Fruit fly (Drosophila melanogaster) whole organism, embryonic: ENCODE results near the gene smash.

ENCODE experiments used
- C15 ChIP-seq: fragments of 200-800 bp; sonication (Bioruptor generic); IDR thresholded peaks from 3 replicates; pipeline ENCODE4 v1.3.6; 2022; ENCODE audit warnings: missing biosample characterization, missing genetic modification characterization
- CG1024 ChIP-seq: fragments of 200-800 bp; sonication (Bioruptor generic); IDR thresholded peaks from 2 replicates; pipeline ENCODE4 v1.3.6; 2022; ENCODE audit warnings: missing biosample characterization, missing genetic modification characterization
- CG10959 ChIP-seq: fragments of 200-800 bp; sonication (Bioruptor generic); IDR thresholded peaks from 2 replicates; pipeline ENCODE4 v1.3.6; 2022; ENCODE audit warnings: missing biosample characterization, missing genetic modification characterization
- CG10979 ChIP-seq: fragments of 200-800 bp; sonication (Bioruptor generic); optimal IDR thresholded peaks from 2 replicates; lab custom pipeline; 2018; ENCODE audit warnings: missing biosample characterization, mild to moderate bottlenecking, missing genetic modification characterization, moderate library complexity
- CG11504 ChIP-seq: fragments of 200-800 bp; sonication (Bioruptor generic); optimal IDR thresholded peaks from 3 replicates; lab custom pipeline; 2019; ENCODE audit warnings: missing biosample characterization, mild to moderate bottlenecking, missing genetic modification characterization, moderate library complexity
- CG13296 ChIP-seq: fragments of 200-800 bp; sonication (Bioruptor generic); optimal IDR thresholded peaks from 3 replicates; lab custom pipeline; 2018; ENCODE audit warnings: missing biosample characterization, mild to moderate bottlenecking, missing genetic modification characterization
- CG13624 ChIP-seq: fragments of 200-800 bp; sonication (Bioruptor generic); optimal IDR thresholded peaks from 2 replicates; lab custom pipeline; 2016; ENCODE audit warnings: missing biosample characterization, missing genetic modification characterization
- CG14050 ChIP-seq: fragments of 200-800 bp; sonication (Bioruptor generic); IDR thresholded peaks from 3 replicates; pipeline ENCODE4 v1.3.6; 2022; ENCODE audit warnings: missing biosample characterization, missing genetic modification characterization
- CG14710 ChIP-seq: fragments of 200-800 bp; sonication (Bioruptor generic); optimal IDR thresholded peaks from 3 replicates; lab custom pipeline; 2019; ENCODE audit warnings: missing biosample characterization, mild to moderate bottlenecking, missing genetic modification characterization, moderate library complexity
- CG1602 ChIP-seq: fragments of 200-800 bp; sonication (Bioruptor generic); optimal IDR thresholded peaks from 3 replicates; lab custom pipeline; 2016; ENCODE audit warnings: missing biosample characterization, missing genetic modification characterization
- CG17328 ChIP-seq: fragments of 200-800 bp; sonication (Bioruptor generic); IDR thresholded peaks from 2 replicates; pipeline ENCODE4 v1.3.6; 2022; ENCODE audit warnings: missing biosample characterization, missing genetic modification characterization
- CG17385 ChIP-seq: fragments of 200-800 bp; sonication (Bioruptor generic); optimal IDR thresholded peaks from 3 replicates; lab custom pipeline; 2018; ENCODE audit warnings: missing biosample characterization, mild to moderate bottlenecking, missing genetic modification characterization
- CG17802 ChIP-seq: fragments of 200-800 bp; sonication (Bioruptor generic); optimal IDR thresholded peaks from 2 replicates; lab custom pipeline; 2018; ENCODE audit warnings: missing biosample characterization, mild to moderate bottlenecking, missing genetic modification characterization, moderate library complexity
- CG30403 ChIP-seq: fragments of 200-800 bp; sonication (Bioruptor generic); optimal IDR thresholded peaks from 3 replicates; lab custom pipeline; 2016; ENCODE audit warnings: missing biosample characterization, missing genetic modification characterization
- CG31224 ChIP-seq: fragments of 200-800 bp; sonication (Bioruptor generic); IDR thresholded peaks from 2 replicates; pipeline ENCODE4 v1.3.6; 2022; ENCODE audit warnings: missing biosample characterization, missing genetic modification characterization
- CG31441 ChIP-seq: fragments of 200-800 bp; sonication (Bioruptor generic); IDR thresholded peaks from 2 replicates; pipeline ENCODE4 v1.3.6; 2022; ENCODE audit warnings: missing biosample characterization, missing genetic modification characterization
- CG32772 ChIP-seq: fragments of 200-800 bp; sonication (Bioruptor generic); IDR thresholded peaks from 2 replicates; pipeline ENCODE4 v1.3.6; 2022; ENCODE audit warnings: missing biosample characterization, missing genetic modification characterization
- CG4328 ChIP-seq: fragments of 200-800 bp; sonication (Bioruptor generic); optimal IDR thresholded peaks from 3 replicates; lab custom pipeline; 2017; ENCODE audit warnings: missing biosample characterization, missing genetic modification reagents, missing genetic modification characterization
- CG4424 ChIP-seq: fragments of 200-800 bp; sonication (Bioruptor generic); optimal IDR thresholded peaks from 3 replicates; lab custom pipeline; 2016; ENCODE audit warnings: missing biosample characterization, missing genetic modification characterization
- CG5245 ChIP-seq: fragments of 200-800 bp; sonication (Bioruptor generic); optimal IDR thresholded peaks from 3 replicates; lab custom pipeline; 2016; ENCODE audit warnings: missing biosample characterization, missing genetic modification characterization
- CG6254 ChIP-seq: fragments of 200-800 bp; sonication (Bioruptor generic); optimal IDR thresholded peaks from 3 replicates; lab custom pipeline; 2017; ENCODE audit warnings: mild to moderate bottlenecking, missing biosample characterization, missing genetic modification reagents, missing genetic modification characterization
- CG6683 ChIP-seq: fragments of 200-800 bp; sonication (Bioruptor generic); optimal IDR thresholded peaks from 2 replicates; lab custom pipeline; 2017; ENCODE audit warnings: missing biosample characterization, mild to moderate bottlenecking, missing genetic modification characterization, missing genetic modification reagents
- CG7271 ChIP-seq: fragments of 200-800 bp; sonication (Bioruptor generic); optimal IDR thresholded peaks from 2 replicates; lab custom pipeline; 2018; ENCODE audit warnings: missing biosample characterization, mild to moderate bottlenecking, missing genetic modification characterization, moderate library complexity
- CG7556 ChIP-seq: fragments of 200-800 bp; sonication (Bioruptor generic); optimal IDR thresholded peaks from 2 replicates; lab custom pipeline; 2017; ENCODE audit warnings: missing biosample characterization, mild to moderate bottlenecking, missing genetic modification characterization
- CG8089 ChIP-seq: fragments of 200-800 bp; sonication (Bioruptor generic); optimal IDR thresholded peaks from 3 replicates; lab custom pipeline; 2016; ENCODE audit warnings: missing biosample characterization, missing genetic modification characterization
- D19A ChIP-seq: fragments of 200-800 bp; optimal IDR thresholded peaks from 3 replicates; lab custom pipeline; 2019; ENCODE audit warnings: missing biosample characterization, mild to moderate bottlenecking, missing genetic modification characterization, moderate library complexity
- Fer2 ChIP-seq: fragments of 200-800 bp; sonication (Bioruptor generic); optimal IDR thresholded peaks from 2 replicates; lab custom pipeline; 2018; ENCODE audit warnings: missing biosample characterization, mild to moderate bottlenecking, missing genetic modification characterization, moderate library complexity
- Hand ChIP-seq: fragments of 200-800 bp; sonication (Bioruptor generic); optimal IDR thresholded peaks from 2 replicates; lab custom pipeline; 2017; ENCODE audit warnings: mild to moderate bottlenecking, missing biosample characterization, missing genetic modification reagents, missing genetic modification characterization
- Med ChIP-seq: fragments of 200-800 bp; sonication (Bioruptor generic); peaks from one replicate; lab custom pipeline; 2016; ENCODE audit warnings: missing biosample characterization, missing genetic modification characterization, mild to moderate bottlenecking, inconsistent platforms, moderate library complexity
- NK7.1 ChIP-seq: fragments of 200-800 bp; sonication (Bioruptor generic); optimal IDR thresholded peaks from 3 replicates; lab custom pipeline; 2016; ENCODE audit warnings: missing biosample characterization, missing genetic modification characterization
- Sry-δ ChIP-seq: fragments of 200-800 bp; sonication (Bioruptor generic); optimal IDR thresholded peaks from 2 replicates; lab custom pipeline; 2016; ENCODE audit warnings: missing biosample characterization, missing genetic modification characterization
- chn ChIP-seq: fragments of 200-800 bp; sonication (Bioruptor generic); optimal IDR thresholded peaks from 2 replicates; lab custom pipeline; 2016; ENCODE audit warnings: missing biosample characterization, missing genetic modification characterization
- dati ChIP-seq: fragments of 200-800 bp; sonication (Bioruptor generic); IDR thresholded peaks from 2 replicates; pipeline ENCODE4 v1.3.6; 2022; ENCODE audit warnings: missing biosample characterization, missing genetic modification characterization
- dmrt99B ChIP-seq: fragments of 200-800 bp; sonication (Bioruptor generic); optimal IDR thresholded peaks from 2 replicates; lab custom pipeline; 2018; ENCODE audit warnings: missing biosample characterization, mild to moderate bottlenecking, missing genetic modification characterization, moderate library complexity
- eve ChIP-seq, 2 experiments: fragments of >200 bp; optimal IDR thresholded peaks; 2 replicates each; lab custom pipeline; 2017; ENCODE audit warnings: missing biosample characterization in 2 of 2, missing genetic modification characterization in 2 of 2
- gro ChIP-seq: fragments of 200-800 bp; sonication (Bioruptor generic); optimal IDR thresholded peaks from 2 replicates; lab custom pipeline; 2016; ENCODE audit warnings: missing biosample characterization, missing genetic modification characterization
- h ChIP-seq: fragments of >200 bp; optimal IDR thresholded peaks from 2 replicates; lab custom pipeline; 2017
- hbn ChIP-seq: fragments of 200-800 bp; sonication (Bioruptor generic); IDR thresholded peaks from 2 replicates; pipeline ENCODE4 v1.3.6; 2022; ENCODE audit warnings: missing biosample characterization, missing genetic modification characterization; ENCODE audit not compliant: partially characterized antibody
- her ChIP-seq: fragments of 200-800 bp; sonication (Bioruptor generic); optimal IDR thresholded peaks from 2 replicates; lab custom pipeline; 2016; ENCODE audit warnings: missing biosample characterization, missing genetic modification characterization
- ind ChIP-seq: fragments of 200-800 bp; sonication (Bioruptor generic); optimal IDR thresholded peaks from 3 replicates; lab custom pipeline; 2016; ENCODE audit warnings: missing biosample characterization, missing genetic modification characterization
- jing ChIP-seq: fragments of 200-800 bp; sonication (Bioruptor generic); optimal IDR thresholded peaks from 2 replicates; lab custom pipeline; 2018; ENCODE audit warnings: missing biosample characterization, mild to moderate bottlenecking, missing genetic modification characterization
- luna ChIP-seq: fragments of 200-800 bp; sonication (Bioruptor generic); optimal IDR thresholded peaks from 2 replicates; lab custom pipeline; 2016; ENCODE audit warnings: missing biosample characterization, missing genetic modification characterization
- mirr ChIP-seq: fragments of 200-800 bp; sonication (Bioruptor generic); optimal IDR thresholded peaks from 3 replicates; lab custom pipeline; 2018; ENCODE audit warnings: missing biosample characterization, mild to moderate bottlenecking, missing genetic modification characterization
- org-1 ChIP-seq: fragments of 200-800 bp; sonication (Bioruptor generic); optimal IDR thresholded peaks from 2 replicates; lab custom pipeline; 2017; ENCODE audit warnings: missing biosample characterization, missing genetic modification characterization
- pb ChIP-seq: fragments of 200-800 bp; sonication (Bioruptor generic); optimal IDR thresholded peaks from 3 replicates; lab custom pipeline; 2016; ENCODE audit warnings: missing biosample characterization, missing genetic modification characterization
- pfk ChIP-seq: fragments of 200-800 bp; sonication (Bioruptor generic); optimal IDR thresholded peaks from 2 replicates; lab custom pipeline; 2018; ENCODE audit warnings: missing biosample characterization, mild to moderate bottlenecking, missing genetic modification characterization, moderate library complexity
- ro ChIP-seq: fragments of 200-800 bp; sonication (Bioruptor generic); IDR thresholded peaks from 2 replicates; pipeline ENCODE4 v1.3.6; 2022; ENCODE audit warnings: missing biosample characterization, missing genetic modification characterization
- sens-2 ChIP-seq: fragments of 200-800 bp; sonication (Bioruptor generic); IDR thresholded peaks from 2 replicates; pipeline ENCODE4 v1.3.6; 2022; ENCODE audit warnings: missing biosample characterization, missing genetic modification characterization
- sob ChIP-seq: fragments of 200-800 bp; sonication (Bioruptor generic); IDR thresholded peaks from 2 replicates; pipeline ENCODE4 v1.3.6; 2022; ENCODE audit warnings: missing biosample characterization, missing genetic modification characterization
- trem ChIP-seq: fragments of 200-800 bp; optimal IDR thresholded peaks from 3 replicates; lab custom pipeline; 2019; ENCODE audit warnings: missing biosample characterization, mild to moderate bottlenecking, missing genetic modification characterization, moderate library complexity
- wek ChIP-seq: fragments of 200-800 bp; sonication (Bioruptor generic); optimal IDR thresholded peaks from 3 replicates; lab custom pipeline; 2018; ENCODE audit warnings: missing biosample characterization, mild to moderate bottlenecking, missing genetic modification characterization, moderate library complexity
- z ChIP-seq: fragments of 200-800 bp; sonication (Bioruptor generic); IDR thresholded peaks from 3 replicates; pipeline ENCODE4 v1.3.6; 2022; ENCODE audit warnings: missing biosample characterization, missing genetic modification characterization

smash gene

dm6 chr3R:4664947-4665346 is 5.6 kb downstream of the smash start (continued):
- TF ChIP-seq eve (GFP tag; optimal IDR thresholded peaks at IDR 0.05; lab: Kevin White, UChicago) (peak in 1 of 2 experiments; percentile 47), D19A (tag; lab: Kevin White, UChicago) (peak; percentile 80), ro (GFP tag; lab: Robert Waterston, UW) (no peak), CG4424 (peak; percentile 82), CG4328 (GFP tag; lab: Kevin White, UChicago) (peak; percentile 74), chn (GFP tag; lab: Kevin White, UChicago) (no peak), CG1602 (GFP tag; lab: Kevin White, UChicago) (peak; percentile 6), Sry-δ (GFP tag; lab: Kevin White, UChicago) (peak; percentile 45), luna (no peak), CG30403 (peak; percentile 40), ind (GFP tag; lab: Kevin White, UChicago) (peak; percentile 29), CG11504 (peak; percentile 81), org-1 (peak; percentile 83), CG13296 (peak; percentile 79), NK7.1 (GFP tag; lab: Kevin White, UChicago) (peak; percentile 90), CG10979 (tag; lab: Kevin White, UChicago) (peak; percentile 82), CG17385 (GFP tag; lab: Kevin White, UChicago) (no peak), CG7556 (GFP tag; lab: Kevin White, UChicago) (peak; percentile 81), CG6683 (GFP tag; lab: Kevin White, UChicago) (peak; percentile 80), dmrt99B (peak; percentile 85), pb (GFP tag; lab: Kevin White, UChicago) (peak; percentile 84), jing (GFP tag; lab: Kevin White, UChicago) (no peak), CG8089 (GFP tag; lab: Kevin White, UChicago) (peak; percentile 16), CG14050 (GFP tag; lab: Robert Waterston, UW) (no peak), Hand (GFP tag; lab: Kevin White, UChicago) (no peak), CG1024 (peak; percentile 88), CG13624 (no peak), C15 (GFP tag; lab: Robert Waterston, UW) (peak; percentile 62; the same call in 1 of the 3 replicates), CG17802 (peak; percentile 65), her (GFP tag; lab: Kevin White, UChicago) (peak; percentile 68), hbn (GFP tag; lab: Robert Waterston, UW) (no peak), mirr (peak; percentile 59), wek (GFP tag; lab: Kevin White, UChicago) (peak; percentile 88), sens-2 (no peak), h (lab: Kevin White, UChicago) (no peak), CG5245 (GFP tag; lab: Kevin White, UChicago) (peak; percentile 73), trem (tag; lab: Kevin White, UChicago) (peak; percentile 73), Med (peak; percentile 50), z (GFP tag; lab: Robert Waterston, UW) (peak; percentile 63; the same call in 2 of the 3 replicates), CG17328 (GFP tag; lab: Robert Waterston, UW) (no peak), CG7271 (peak; percentile 74), gro (peak; percentile 66), CG32772 (GFP tag; lab: Robert Waterston, UW) (peak; percentile 45; the same call in 1 of the 2 replicates), CG31441 (GFP tag; lab: Robert Waterston, UW) (peak; percentile 93), Fer2 (tag; lab: Kevin White, UChicago) (peak; percentile 83), dati (GFP tag; lab: Robert Waterston, UW) (0 out of 2 replicates have a peak, but pooled peaks have one; percentile 42), CG14710 (peak; percentile 92), sob (peak; percentile 87; the same call in 1 of the 2 replicates), pfk (GFP tag; lab: Kevin White, UChicago) (peak; percentile 60), CG10959 (peak; percentile 74), CG31224 (GFP tag; lab: Robert Waterston, UW) (peak; percentile 41; the same call in 1 of the 2 replicates), CG6254 (GFP tag; lab: Kevin White, UChicago) (peak; percentile 92)
